Worm (Caenorhabditis elegans) whole organism, L4/young adult: Measurements from ENCODE around the gene nlp-76.

Source experiments
- W03F9.2 ChIP-seq: fragments of 150-350 bp; optimal IDR thresholded peaks from 2 replicates; lab custom pipeline; 2014; ENCODE audit warnings: missing biosample characterization, missing genetic modification characterization
- him-1 ChIP-seq: sonication (generic microtip); optimal IDR thresholded peaks from 2 replicates; lab custom pipeline; 2016; ENCODE audit warnings: missing genotype, missing genetic modification reagents, missing genetic modification characterization, missing compliant biosample characterization

DNA sequence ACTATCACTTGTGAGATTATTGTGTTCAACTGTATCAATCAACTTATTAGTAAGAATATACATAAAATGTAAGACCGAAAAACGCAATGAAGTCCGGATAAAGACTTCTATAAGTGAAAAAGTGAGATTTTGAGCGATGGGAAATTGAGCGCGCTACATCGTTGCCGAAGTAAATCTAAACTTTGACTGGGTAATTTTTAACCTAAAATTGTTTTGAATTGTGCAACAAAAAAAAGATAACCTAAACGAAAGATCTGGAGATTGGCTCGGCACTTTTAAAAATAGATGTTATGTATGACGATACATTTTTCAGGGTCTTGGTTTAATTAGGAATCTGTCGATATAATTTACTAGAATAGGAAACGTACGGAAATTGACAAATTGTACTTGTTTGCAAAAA is 589 bp downstream of the nlp-76 start:
- no peak for TF ChIP-seq him-1 (tag; lab: Kevin White, UChicago)
- peak; percentile 34 for TF ChIP-seq W03F9.2 (tag; lab: Kevin White, UChicago)
